Worm (Caenorhabditis elegans): ENCODE measurements around the gene C14C10.5.

ce11 chrV:12592379-12592778, 7.6 kb upstream of the C14C10.5 start, which contains the start of gene C14C10.2:
- no peak for TF ChIP-seq ets-7 (tag; optimal IDR thresholded peaks at IDR 0.05)
- no peak for TF ChIP-seq F13C5.2 (tag; optimal IDR thresholded peaks at IDR 0.05)
- TF ChIP-seq ama-1 (optimal IDR thresholded peaks at IDR 0.05): no peak
